Fruit fly (Drosophila melanogaster): ENCODE data around the gene Gba1a.

Gba1a gene

DNA sequence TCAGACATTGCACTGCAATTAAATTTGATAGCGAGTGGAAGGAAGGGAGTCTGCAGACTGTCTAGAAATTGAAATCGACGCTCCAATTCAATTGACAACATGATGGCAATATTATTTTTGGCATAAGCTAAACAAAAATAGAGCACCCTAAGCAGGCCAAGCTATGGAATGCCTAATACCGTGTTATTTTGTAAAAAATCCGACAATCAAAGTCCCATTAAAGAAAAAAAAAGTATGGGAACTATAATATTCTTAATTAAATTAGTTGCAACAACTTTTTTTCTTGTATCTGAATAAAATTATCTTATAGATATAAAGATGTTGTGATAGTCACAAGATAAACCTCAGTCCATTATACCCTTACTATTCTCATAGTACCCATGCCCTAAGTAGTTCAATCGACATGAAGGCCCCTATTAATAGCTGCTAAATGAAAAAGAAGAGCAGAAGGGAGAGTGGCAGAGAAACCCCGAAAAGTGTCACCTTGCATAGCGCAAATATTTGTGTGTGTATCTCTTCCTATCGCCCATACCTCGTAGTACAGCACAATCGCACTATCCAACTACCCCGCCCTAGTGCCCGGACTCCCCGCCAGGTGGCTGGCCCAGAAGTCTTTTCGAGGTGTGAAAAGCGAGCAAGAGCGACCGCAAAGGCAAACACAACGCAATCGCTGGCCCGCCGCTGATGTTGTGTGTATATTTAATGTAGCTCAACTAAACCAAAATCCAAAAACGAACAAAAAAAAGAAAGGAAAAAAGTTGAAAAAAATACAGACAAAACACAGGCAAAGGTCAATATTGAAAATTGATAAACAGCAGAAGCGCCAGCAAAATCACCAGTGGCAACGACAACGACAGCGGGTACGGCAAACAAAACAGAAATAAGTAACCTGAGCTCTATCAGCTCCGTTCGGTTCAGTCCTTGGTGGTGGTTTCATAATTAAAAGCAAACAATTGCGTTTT, 42.8 kb upstream of the Gba1a start (continued):
- TF ChIP-seq CG7839 (tag; optimal IDR thresholded peaks at IDR 0.05) (peak; percentile 33), repo (GFP tag; optimal IDR thresholded peaks at IDR 0.05) (peak; percentile 52), CG12219 (GFP tag; optimal IDR thresholded peaks at IDR 0.05) (peak; percentile 52), CG16813 (GFP tag; IDR thresholded peaks at IDR 0.05; ENCODE audit: partially characterized antibody) (no peak), ssp (GFP tag; IDR thresholded peaks at IDR 0.05) (no peak), croc (GFP tag; conservative IDR thresholded peaks at IDR 0.05) (no peak), kah (GFP tag; optimal IDR thresholded peaks at IDR 0.05) (peak; percentile 10), MESR4 (GFP tag; optimal IDR thresholded peaks at IDR 0.05) (no peak), CG10267 (tag; optimal IDR thresholded peaks at IDR 0.05) (peak; percentile 20), CG3163 (GFP tag; optimal IDR thresholded peaks at IDR 0.05) (peak; percentile 59), CG6175 (GFP tag; IDR thresholded peaks at IDR 0.05) (no peak), CG10209 (GFP tag; optimal IDR thresholded peaks at IDR 0.05) (peak; percentile 86), CG12071 (GFP tag; optimal IDR thresholded peaks at IDR 0.05) (peak; percentile 55), chinmo (GFP tag; IDR thresholded peaks at IDR 0.05; ENCODE audit: partially characterized antibody) (peak; percentile 31; the same call in 1 of the 4 replicates), CG13123 (GFP tag; optimal IDR thresholded peaks at IDR 0.05) (peak; percentile 73), CG6689 (GFP tag; IDR thresholded peaks at IDR 0.05) (peak; percentile 63), CG4424 (GFP tag; optimal IDR thresholded peaks at IDR 0.05) (peak; percentile 24), Spps (tag; optimal IDR thresholded peaks at IDR 0.05) (peak; percentile 37), unpg (GFP tag; optimal IDR thresholded peaks at IDR 0.05) (peak; percentile 60), CrebB (tag; optimal IDR thresholded peaks at IDR 0.05) (peak; percentile 75), bab2 (GFP tag; optimal IDR thresholded peaks at IDR 0.05) (peak; percentile 58), fd102C (GFP tag; optimal IDR thresholded peaks at IDR 0.05) (peak; percentile 93), B-H2 (GFP tag; optimal IDR thresholded peaks at IDR 0.05) (no peak), Awh (GFP tag; IDR thresholded peaks at IDR 0.05) (peak; percentile 49), CG16863 (GFP tag; optimal IDR thresholded peaks at IDR 0.05) (peak; percentile 62), CG12744 (GFP tag; optimal IDR thresholded peaks at IDR 0.05) (peak; percentile 50), Nf-YC (tag; optimal IDR thresholded peaks at IDR 0.05) (peak; percentile 15), CG2875 (GFP tag; optimal IDR thresholded peaks at IDR 0.05) (peak; percentile 86), Dip2 (GFP tag; IDR thresholded peaks at IDR 0.05) (no peak), schlank (tag; optimal IDR thresholded peaks at IDR 0.05) (peak; percentile 42), CG10274 (GFP tag; optimal IDR thresholded peaks at IDR 0.05) (peak; percentile 24), Meics (GFP tag; optimal IDR thresholded peaks at IDR 0.05) (peak; percentile 24), CG13894 (tag; optimal IDR thresholded peaks at IDR 0.05) (no peak), wek (GFP tag; optimal IDR thresholded peaks at IDR 0.05) (peak; percentile 64), Ets65A (GFP tag) (peak; percentile 63), Bgb (GFP tag; IDR thresholded peaks at IDR 0.05; ENCODE audit: partially characterized antibody) (no peak), HmgZ (tag; optimal IDR thresholded peaks at IDR 0.05) (peak; percentile 66), CG10147 (GFP tag; optimal IDR thresholded peaks at IDR 0.05) (peak; percentile 50), CG12299 (tag; optimal IDR thresholded peaks at IDR 0.05) (peak; percentile 44), emc (GFP tag; optimal IDR thresholded peaks at IDR 0.05) (no peak), gro (GFP tag; optimal IDR thresholded peaks at IDR 0.05) (no peak), CG12155 (GFP tag; optimal IDR thresholded peaks at IDR 0.05) (no peak), slp2 (GFP tag; optimal IDR thresholded peaks at IDR 0.05) (peak; percentile 14), Bteb2 (GFP tag; optimal IDR thresholded peaks at IDR 0.05) (peak; percentile 22), CG1233 (GFP tag; optimal IDR thresholded peaks at IDR 0.05) (peak; percentile 88), CoRest (tag; optimal IDR thresholded peaks at IDR 0.05) (peak; percentile 58), CG18599 (GFP tag; optimal IDR thresholded peaks at IDR 0.05) (peak; percentile 82), zen (tag; optimal IDR thresholded peaks at IDR 0.05) (peak; percentile 54)
